Fruit fly (Drosophila melanogaster) whole organism, wandering third instar larva: Measurements from ENCODE around the gene CG32679.

ENCODE experiments used
- Abd-B ChIP-seq: fragments of >200 bp; optimal IDR thresholded peaks from 2 replicates; lab custom pipeline; 2017; ENCODE audit warnings: missing biosample characterization, missing genetic modification characterization
- CG32264 ChIP-seq: fragments of 200-800 bp; sonication (Bioruptor generic); optimal IDR thresholded peaks from 2 replicates; lab custom pipeline; 2016; ENCODE audit warnings: missing biosample characterization, missing genetic modification characterization
- CrebA ChIP-seq: fragments of 200-800 bp; sonication (Bioruptor generic); optimal IDR thresholded peaks from 2 replicates; lab custom pipeline; 2016; ENCODE audit warnings: missing biosample characterization, mild to moderate bottlenecking, missing genetic modification characterization, borderline replicate concordance
- Dfd ChIP-seq: fragments of >200 bp; optimal IDR thresholded peaks from 2 replicates; lab custom pipeline; 2017; ENCODE audit warnings: missing biosample characterization, missing genetic modification characterization
- Dif ChIP-seq: fragments of 200-275, 200-300 bp; sonication (Bioruptor generic); optimal IDR thresholded peaks from 2 replicates; lab custom pipeline; 2018; ENCODE audit warnings: missing biosample characterization, missing genetic modification characterization; ENCODE audit not compliant: partially characterized antibody
- GATAd ChIP-seq: sonication (Bioruptor generic); optimal IDR thresholded peaks from 2 replicates; lab custom pipeline; 2016; ENCODE audit warnings: missing biosample characterization, missing genetic modification characterization
- Hnf4 ChIP-seq: fragments of 200-800 bp; sonication (Bioruptor generic); optimal IDR thresholded peaks from 2 replicates; lab custom pipeline; 2016; ENCODE audit warnings: missing biosample characterization, mild to moderate bottlenecking, missing genetic modification characterization
- Hr78 ChIP-seq: fragments of >200 bp; optimal IDR thresholded peaks from 2 replicates; lab custom pipeline; 2017; ENCODE audit warnings: missing biosample characterization, missing genetic modification characterization
- Hr83 ChIP-seq: fragments of 200-300 bp; sonication (Bioruptor generic); optimal IDR thresholded peaks from 2 replicates; lab custom pipeline; 2016; ENCODE audit warnings: missing biosample characterization, mild to moderate bottlenecking, missing genetic modification characterization, moderate library complexity; ENCODE audit not compliant: poor library complexity, severe bottlenecking
- Jra ChIP-seq: sonication (Bioruptor generic); optimal IDR thresholded peaks from 2 replicates; lab custom pipeline; 2016; ENCODE audit warnings: missing biosample characterization, missing genetic modification characterization
- Mio ChIP-seq: sonication (Bioruptor generic); optimal IDR thresholded peaks from 2 replicates; lab custom pipeline; 2016; ENCODE audit warnings: missing biosample characterization, missing genetic modification characterization
- Myc ChIP-seq: fragments of >200 bp; optimal IDR thresholded peaks from 2 replicates; lab custom pipeline; 2017
- N ChIP-seq: fragments of >200 bp; optimal IDR thresholded peaks from 2 replicates; lab custom pipeline; 2018; ENCODE audit warnings: missing biosample characterization, missing external identifiers, missing genetic modification characterization
- OdsH ChIP-seq: fragments of 200-800 bp; sonication (Bioruptor generic); optimal IDR thresholded peaks from 2 replicates; lab custom pipeline; 2016; ENCODE audit warnings: missing biosample characterization, mild to moderate bottlenecking, missing genetic modification characterization
- Rel ChIP-seq, 2 experiments: fragments of 200-800 bp; sonication (Bioruptor generic) in 1 of 2; optimal IDR thresholded peaks; 2 replicates in 1 of 2; 3 replicates in 1 of 2; lab custom pipeline; 2016 to 2019; ENCODE audit warnings: mild to moderate bottlenecking in 2 of 2, missing biosample characterization in 2 of 2, missing genetic modification characterization in 2 of 2, moderate library complexity in 1 of 2
- Vsx2 ChIP-seq: fragments of 200-300, 225-300 bp; sonication (Bioruptor generic); optimal IDR thresholded peaks from 2 replicates; lab custom pipeline; 2018; ENCODE audit warnings: missing biosample characterization, missing genetic modification characterization; ENCODE audit not compliant: partially characterized antibody
- br ChIP-seq: fragments of 200-800 bp; sonication (Bioruptor generic); optimal IDR thresholded peaks from 2 replicates; lab custom pipeline; 2016; ENCODE audit warnings: missing biosample characterization, missing genetic modification characterization
- brk ChIP-seq: fragments of 200-800 bp; sonication (Bioruptor generic); optimal IDR thresholded peaks from 2 replicates; lab custom pipeline; 2016; ENCODE audit warnings: missing biosample characterization, mild to moderate bottlenecking, missing genetic modification characterization
- dsf ChIP-seq: sonication (Bioruptor generic); optimal IDR thresholded peaks from 2 replicates; lab custom pipeline; 2016; ENCODE audit warnings: missing biosample characterization, missing genetic modification characterization, borderline replicate concordance
- ey ChIP-seq: fragments of 200-800 bp; sonication (Bioruptor generic); optimal IDR thresholded peaks from 2 replicates; lab custom pipeline; 2016; ENCODE audit warnings: missing biosample characterization, missing genetic modification characterization
- foxo ChIP-seq, 2 experiments: fragments of 200-800 bp; sonication (Bioruptor generic); optimal IDR thresholded peaks; 2 replicates in 1 of 2; 3 replicates in 1 of 2; lab custom pipeline; 2016 to 2017; ENCODE audit warnings: missing biosample characterization in 2 of 2, missing genetic modification characterization in 2 of 2
- jim ChIP-seq: fragments of 175-275, 200-325 bp; sonication (Bioruptor generic); optimal IDR thresholded peaks from 2 replicates; lab custom pipeline; 2016; ENCODE audit warnings: missing biosample characterization, mild to moderate bottlenecking, missing genetic modification characterization
- lola ChIP-seq: fragments of >200 bp; optimal IDR thresholded peaks from 2 replicates; lab custom pipeline; 2017; ENCODE audit warnings: missing biosample characterization, missing genetic modification characterization
- pan ChIP-seq: fragments of >200 bp; optimal IDR thresholded peaks from 2 replicates; lab custom pipeline; 2017
- psq ChIP-seq: fragments of 200-800 bp; sonication (Bioruptor generic); optimal IDR thresholded peaks from 3 replicates; lab custom pipeline; 2017; ENCODE audit warnings: missing biosample characterization, mild to moderate bottlenecking, missing genetic modification characterization, moderate library complexity
- rgr ChIP-seq: fragments of 200-800 bp; sonication (Bioruptor generic); optimal IDR thresholded peaks from 3 replicates; lab custom pipeline; 2016; ENCODE audit warnings: missing biosample characterization, mild to moderate bottlenecking, missing genetic modification characterization
- sv ChIP-seq: fragments of 200-800 bp; sonication (Bioruptor generic); optimal IDR thresholded peaks from 3 replicates; lab custom pipeline; 2016; ENCODE audit warnings: missing biosample characterization, missing genetic modification characterization
- tai ChIP-seq: sonication (Bioruptor generic); optimal IDR thresholded peaks from 2 replicates; lab custom pipeline; 2016; ENCODE audit warnings: missing biosample characterization, missing genetic modification characterization
- woc ChIP-seq: sonication (Bioruptor generic); optimal IDR thresholded peaks from 2 replicates; lab custom pipeline; 2016; ENCODE audit warnings: missing biosample characterization, mild to moderate bottlenecking, missing genetic modification characterization

The CG32679 gene

dm6 chrX:10384947-10385346 is 17.7 kb upstream of the CG32679 start:
- no peak for TF ChIP-seq N (GFP tag; lab: Kevin White, UChicago)
- TF ChIP-seq GATAd (GFP tag; lab: Kevin White, UChicago): no peak
- no peak for TF ChIP-seq Hnf4
- TF ChIP-seq Vsx2 (GFP tag; lab: Kevin White, UChicago): no peak
- no peak for TF ChIP-seq brk
- TF ChIP-seq psq (GFP tag; lab: Kevin White, UChicago): no peak
- TF ChIP-seq tai (GFP tag; lab: Kevin White, UChicago): no peak
- no peak for TF ChIP-seq jim (GFP tag; lab: Kevin White, UChicago)
- no peak for TF ChIP-seq lola
- no peak for TF ChIP-seq sv (GFP tag; lab: Kevin White, UChicago)
- TF ChIP-seq ey: no peak
- TF ChIP-seq foxo (GFP tag; optimal IDR thresholded peaks at IDR 0.05; lab: Kevin White, UChicago): no peak
- TF ChIP-seq Mio (GFP tag; lab: Kevin White, UChicago): no peak
- no peak for TF ChIP-seq Dfd (GFP tag; lab: Kevin White, UChicago)
- no peak for TF ChIP-seq dsf
- no peak for TF ChIP-seq Abd-B (GFP tag; lab: Kevin White, UChicago)
- TF ChIP-seq Hr78 (GFP tag; lab: Kevin White, UChicago): no peak
- no peak for TF ChIP-seq CG32264 (GFP tag; lab: Kevin White, UChicago)
- TF ChIP-seq OdsH (GFP tag; lab: Kevin White, UChicago): no peak

- no peak for TF ChIP-seq Myc (lab: Kevin White, UChicago)
- no peak for TF ChIP-seq Jra (GFP tag; lab: Kevin White, UChicago)
- no peak for TF ChIP-seq lola
- TF ChIP-seq Hnf4: no peak
- no peak for TF ChIP-seq rgr (GFP tag; lab: Kevin White, UChicago)
- no peak for TF ChIP-seq N (GFP tag; lab: Kevin White, UChicago)
- no peak for TF ChIP-seq Vsx2 (GFP tag; lab: Kevin White, UChicago)
- no peak for TF ChIP-seq psq (GFP tag; lab: Kevin White, UChicago)
- no peak for TF ChIP-seq ey
- no peak for TF ChIP-seq Hr83 (GFP tag; lab: Kevin White, UChicago)
- no peak for TF ChIP-seq Rel (GFP tag; optimal IDR thresholded peaks at IDR 0.05; lab: Kevin White, UChicago)
- no peak for TF ChIP-seq Rel (tag; optimal IDR thresholded peaks at IDR 0.05; lab: Kevin White, UChicago)
- TF ChIP-seq GATAd (GFP tag; lab: Kevin White, UChicago): no peak
- TF ChIP-seq Hr78 (GFP tag; lab: Kevin White, UChicago): no peak
Observed at dm6 chrX:10381252-10381651, 14.0 kb upstream of the CG32679 start, which contains the start of gene CG32681. Gene CG32681 (minus strand): TSS chrX:10381352.

- TF ChIP-seq CrebA (GFP tag; lab: Kevin White, UChicago): no peak
Observed at dm6 chrX:10375216-10375615, 7.9 kb upstream of the CG32679 start, which contains the start of the genes CG32686 and CG2898. Gene CG32686 (minus strand): TSS chrX:10375316. Gene CG2898 (plus strand): TSS chrX:10375374.

dm6 chrX:10370201-10371038 is 3.1 kb upstream of the CG32679 start:
- TF ChIP-seq Vsx2 (GFP tag; lab: Kevin White, UChicago) (no peak), foxo (GFP tag; optimal IDR thresholded peaks at IDR 0.05; lab: Kevin White, UChicago) (no peak), pan (lab: Kevin White, UChicago) (no peak), woc (GFP tag; lab: Kevin White, UChicago) (no peak), br (GFP tag; lab: Kevin White, UChicago) (no peak), jim (GFP tag; lab: Kevin White, UChicago) (no peak), GATAd (GFP tag; lab: Kevin White, UChicago) (no peak), Abd-B (GFP tag; lab: Kevin White, UChicago) (no peak), CrebA (GFP tag; lab: Kevin White, UChicago) (no peak), Jra (GFP tag; lab: Kevin White, UChicago) (no peak), N (GFP tag; lab: Kevin White, UChicago) (no peak), OdsH (GFP tag; lab: Kevin White, UChicago) (no peak), dsf (no peak), Rel (GFP tag; optimal IDR thresholded peaks at IDR 0.05; lab: Kevin White, UChicago) (no peak), Rel (tag; optimal IDR thresholded peaks at IDR 0.05; lab: Kevin White, UChicago) (no peak), CG32264 (GFP tag; lab: Kevin White, UChicago) (no peak), tai (GFP tag; lab: Kevin White, UChicago) (no peak), Dif (GFP tag; lab: Kevin White, UChicago) (no peak), sv (GFP tag; lab: Kevin White, UChicago) (no peak)
